Fruit fly (Drosophila melanogaster): ENCODE data around the gene blot.

DNA sequence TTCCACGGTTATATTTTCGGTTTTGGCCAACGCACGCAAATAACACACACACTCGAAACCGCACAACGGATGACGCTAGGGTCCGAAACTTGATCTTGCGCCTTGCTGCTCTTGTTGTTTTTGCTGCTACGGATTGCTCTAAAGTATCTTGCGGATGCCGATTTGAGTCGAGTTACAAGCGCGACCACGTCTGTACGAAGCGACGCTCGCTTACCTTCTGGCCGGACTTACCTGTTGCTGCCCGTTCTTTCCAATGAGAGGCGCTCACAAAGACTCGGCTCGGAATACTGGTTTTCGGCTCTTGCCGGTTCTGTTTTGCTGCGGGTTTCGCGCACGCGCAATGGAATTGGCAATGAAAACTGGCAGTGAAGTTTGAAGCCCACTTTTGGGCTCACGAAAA lies 42.0 kb downstream of the blot start, which contains the start of gene Cad74A:
- TF ChIP-seq pan (optimal IDR thresholded peaks at IDR 0.05) (no peak), psq (optimal IDR thresholded peaks at IDR 0.05) (no peak), Dll (optimal IDR thresholded peaks at IDR 0.05) (no peak), EcR (GFP tag; optimal IDR thresholded peaks at IDR 0.05) (no peak)

Measured in whole organism.